Fruit fly (Drosophila melanogaster): ENCODE data around the gene slx1.
A peak's percentile ranks its signal among the peaks of the same experiment; 100 is the strongest.

slx1 gene

dm6 chr3R:4641616-4642102, at the start of gene slx1, which contains the start of the genes CG9775 and MED31 (continued):
- TF ChIP-seq nom (GFP tag; optimal IDR thresholded peaks at IDR 0.05): no peak
- TF ChIP-seq slbo (GFP tag; IDR thresholded peaks at IDR 0.05): peak; percentile 78
- peak; percentile 47 for TF ChIP-seq Usf (GFP tag; optimal IDR thresholded peaks at IDR 0.05)
- peak; percentile 56 for TF ChIP-seq Ets65A (GFP tag)
- TF ChIP-seq wor (GFP tag; IDR thresholded peaks at IDR 0.05): peak; percentile 76
- peak; percentile 71 for TF ChIP-seq CG2120 (GFP tag; optimal IDR thresholded peaks at IDR 0.05)
- peak; percentile 65; the same call in 1 of the 2 replicates for TF ChIP-seq HLH3B (GFP tag; IDR thresholded peaks at IDR 0.05)
- TF ChIP-seq dan (GFP tag; IDR thresholded peaks at IDR 0.05): no peak
- peak; percentile 36 for TF ChIP-seq CG12299 (tag; optimal IDR thresholded peaks at IDR 0.05)
- peak; percentile 32 for TF ChIP-seq pho (GFP tag; optimal IDR thresholded peaks at IDR 0.05)
- peak; percentile 47 for TF ChIP-seq Nf-YB (GFP tag; optimal IDR thresholded peaks at IDR 0.05)
- TF ChIP-seq Spps (tag; optimal IDR thresholded peaks at IDR 0.05): peak; percentile 57
- TF ChIP-seq D19A (tag; optimal IDR thresholded peaks at IDR 0.05): peak; percentile 73
- TF ChIP-seq CG6854 (GFP tag; optimal IDR thresholded peaks at IDR 0.05): no peak
- no peak for TF ChIP-seq Mes4 (GFP tag; optimal IDR thresholded peaks at IDR 0.05)
- no peak for TF ChIP-seq CG8478 (optimal IDR thresholded peaks at IDR 0.05)
- peak; percentile 75 for TF ChIP-seq sug (tag; optimal IDR thresholded peaks at IDR 0.05)
- TF ChIP-seq CG30403 (GFP tag; optimal IDR thresholded peaks at IDR 0.05): peak; percentile 84
- TF ChIP-seq CG4854 (GFP tag; optimal IDR thresholded peaks at IDR 0.05): no peak
- peak; percentile 74 for TF ChIP-seq vvl (GFP tag; IDR thresholded peaks at IDR 0.05)
- TF ChIP-seq fru (optimal IDR thresholded peaks at IDR 0.05): no peak
- TF ChIP-seq sd (tag; optimal IDR thresholded peaks at IDR 0.05): no peak
- peak; percentile 74 for TF ChIP-seq MBD-R2 (GFP tag; IDR thresholded peaks at IDR 0.05)
- TF ChIP-seq CG15514 (GFP tag; optimal IDR thresholded peaks at IDR 0.05): peak; percentile 69
- TF ChIP-seq E2f2 (GFP tag; IDR thresholded peaks at IDR 0.05): peak; percentile 53
- no peak for TF ChIP-seq pita (GFP tag; optimal IDR thresholded peaks at IDR 0.05)
- TF ChIP-seq az2 (GFP tag; optimal IDR thresholded peaks at IDR 0.05): peak; percentile 68
- peak; percentile 55 for TF ChIP-seq gfzf (GFP tag; optimal IDR thresholded peaks at IDR 0.05)
- no peak for TF ChIP-seq gce (GFP tag; IDR thresholded peaks at IDR 0.05)
- peak; percentile 57 for TF ChIP-seq croc (GFP tag; conservative IDR thresholded peaks at IDR 0.05)
- TF ChIP-seq H2.0 (GFP tag; IDR thresholded peaks at IDR 0.05): 0 out of 2 replicates have a peak, but pooled peaks have one; percentile 62
- peak; percentile 86 for TF ChIP-seq CG18262 (tag; optimal IDR thresholded peaks at IDR 0.05)
- TF ChIP-seq CG18764 (GFP tag; optimal IDR thresholded peaks at IDR 0.05): peak; percentile 60
- peak; percentile 68 for TF ChIP-seq gcm (GFP tag; optimal IDR thresholded peaks at IDR 0.05)
- TF ChIP-seq CG12071 (GFP tag; optimal IDR thresholded peaks at IDR 0.05): no peak
- peak; percentile 67 for TF ChIP-seq CG31224 (GFP tag; IDR thresholded peaks at IDR 0.05)
- TF ChIP-seq CG9797 (GFP tag; optimal IDR thresholded peaks at IDR 0.05): peak; percentile 59
- no peak for TF ChIP-seq yki (optimal IDR thresholded peaks at IDR 0.05)
- TF ChIP-seq CG1529 (GFP tag; optimal IDR thresholded peaks at IDR 0.05): peak; percentile 33
- peak; percentile 53 for TF ChIP-seq ewg (GFP tag; optimal IDR thresholded peaks at IDR 0.05)
- peak; percentile 54 for TF ChIP-seq pzg (GFP tag; optimal IDR thresholded peaks at IDR 0.05)
- TF ChIP-seq CG5245 (GFP tag; optimal IDR thresholded peaks at IDR 0.05): peak; percentile 9
- TF ChIP-seq tna (GFP tag; IDR thresholded peaks at IDR 0.05; ENCODE audit: partially characterized antibody): no peak
- TF ChIP-seq ken (GFP tag; IDR thresholded peaks at IDR 0.05): peak; percentile 70; the same call in 1 of the 3 replicates
- TF ChIP-seq usp (GFP tag; optimal IDR thresholded peaks at IDR 0.05): no peak
- peak; percentile 80 for TF ChIP-seq CG3847 (GFP tag; IDR thresholded peaks at IDR 0.05)
- TF ChIP-seq nau (GFP tag; optimal IDR thresholded peaks at IDR 0.05): no peak
- no peak for TF ChIP-seq ems (GFP tag; optimal IDR thresholded peaks at IDR 0.05)
- peak; percentile 80 for TF ChIP-seq CG10267 (tag; optimal IDR thresholded peaks at IDR 0.05)
- TF ChIP-seq crp (GFP tag; optimal IDR thresholded peaks at IDR 0.05): peak in 1 of 2 experiments; percentile 11
- peak; percentile 37 for TF ChIP-seq Elba2 (GFP tag; optimal IDR thresholded peaks at IDR 0.05)
- TF ChIP-seq exex (tag; optimal IDR thresholded peaks at IDR 0.05): peak; percentile 27
